Fruit fly (Drosophila melanogaster) S2 (cell line): ENCODE results near the gene pont.

ENCODE experiments used
- CG8478 ChIP-seq: fragments of >200 bp; optimal IDR thresholded peaks from 2 replicates; lab custom pipeline; 2018
- CTCF ChIP-seq, 2 experiments: fragments of >200 bp; optimal IDR thresholded peaks; 2 replicates each; lab custom pipeline; 2018

DNA sequence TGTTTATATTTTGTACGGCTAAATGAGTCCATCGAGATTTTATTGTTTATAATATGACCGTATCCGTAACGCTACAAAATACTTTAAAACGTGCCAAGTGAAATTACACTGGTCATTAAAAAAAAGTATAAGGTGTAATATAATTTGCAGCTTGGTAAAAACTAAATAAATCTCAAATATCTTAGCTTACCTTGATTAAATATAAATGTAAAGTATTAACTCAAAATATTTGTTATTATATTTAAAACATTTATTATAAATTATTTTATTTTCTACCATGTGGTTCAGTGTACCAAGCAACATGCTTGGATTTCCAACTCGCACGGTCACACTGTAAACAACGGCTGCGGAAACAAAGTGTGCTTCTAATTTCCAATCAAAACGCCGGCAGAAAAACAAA lies at the start of gene pont, which contains the start of gene Sirt6:
- TF ChIP-seq CG8478 (lab: Kevin White, UChicago) (no peak), CTCF (optimal IDR thresholded peaks at IDR 0.05; lab: Kevin White, UChicago) (no peak)
